Worm (Caenorhabditis elegans) whole organism, L1 larva: Measurements from ENCODE around the gene F12E12.1.
"Not testable (repeated sequence)": the region's sequence is repeated elsewhere in the genome, so short reads cannot be mapped to it uniquely, and the experiment has no call there.

Experiments used
- C16A3.4 ChIP-seq: fragments of 150-350 bp; optimal IDR thresholded peaks from 2 replicates; lab custom pipeline; 2014; ENCODE audit warnings: missing biosample characterization, missing genetic modification characterization
- Y116A8C.19 ChIP-seq: sonication (generic microtip); optimal IDR thresholded peaks from 2 replicates; lab custom pipeline; 2016; ENCODE audit warnings: missing compliant biosample characterization, missing genetic modification characterization, borderline replicate concordance
- aha-1 ChIP-seq: fragments of 150-350 bp; optimal IDR thresholded peaks from 2 replicates; lab custom pipeline; 2014; ENCODE audit warnings: missing biosample characterization, missing genetic modification characterization
- alr-1 ChIP-seq: fragments of 200-800 bp; sonication (Bioruptor generic); optimal IDR thresholded peaks from 2 replicates; lab custom pipeline; 2018; ENCODE audit warnings: borderline replicate concordance, mild to moderate bottlenecking, missing genetic modification characterization, missing compliant biosample characterization
- aly-2 ChIP-seq: fragments of 150-350 bp; optimal IDR thresholded peaks from 2 replicates; lab custom pipeline; 2014; ENCODE audit warnings: missing biosample characterization, missing genetic modification characterization
- ceh-8 ChIP-seq: fragments of 200-800 bp; sonication (Bioruptor generic); optimal IDR thresholded peaks from 2 replicates; lab custom pipeline; 2018; ENCODE audit warnings: mild to moderate bottlenecking, missing genetic modification characterization, moderate library complexity, missing compliant biosample characterization
- ceh-82 ChIP-seq, 3 experiments: fragments of 150-350 bp in 1 of 3; sonication (generic microtip) in 2 of 3; optimal IDR thresholded peaks; 2 replicates each; lab custom pipeline; 2014 to 2017; ENCODE audit warnings: missing biosample characterization in 3 of 3, missing genetic modification characterization in 3 of 3
- ceh-88 ChIP-seq: fragments of 200-800 bp; sonication (Bioruptor generic); IDR thresholded peaks from 2 replicates; pipeline ENCODE4 v1.3.6; 2022; ENCODE audit warnings: missing genetic modification characterization, missing compliant biosample characterization
- ces-1 ChIP-seq: fragments of 150-350 bp; optimal IDR thresholded peaks from 2 replicates; lab custom pipeline; 2014; ENCODE audit warnings: missing biosample characterization, missing genetic modification reagents, missing genetic modification characterization
- dsc-1 ChIP-seq: sonication (generic microtip); optimal IDR thresholded peaks from 2 replicates; lab custom pipeline; 2016; ENCODE audit warnings: mild to moderate bottlenecking, missing genetic modification characterization, missing compliant biosample characterization
- efl-3 ChIP-seq: fragments of 200-800 bp; sonication (Bioruptor generic); optimal IDR thresholded peaks from 2 replicates; lab custom pipeline; 2018; ENCODE audit warnings: mild to moderate bottlenecking, missing genetic modification characterization, missing compliant biosample characterization
- ets-5 ChIP-seq: fragments of 200-800 bp; sonication (Bioruptor generic); IDR thresholded peaks from 2 replicates; pipeline ENCODE4 v1.3.6; 2022; ENCODE audit warnings: missing genetic modification characterization, missing compliant biosample characterization
- fkh-10 ChIP-seq: sonication (generic microtip); optimal IDR thresholded peaks from 2 replicates; lab custom pipeline; 2017; ENCODE audit warnings: missing biosample characterization, missing genetic modification reagents, missing genetic modification characterization
- fkh-8 ChIP-seq: sonication (generic microtip); optimal IDR thresholded peaks from 2 replicates; lab custom pipeline; 2016; ENCODE audit warnings: mild to moderate bottlenecking, missing genetic modification characterization, missing compliant biosample characterization
- fos-1 ChIP-seq: fragments of 150-350 bp; optimal IDR thresholded peaks from 2 replicates; lab custom pipeline; 2014; ENCODE audit warnings: missing biosample characterization, missing genetic modification characterization
- irx-1 ChIP-seq: sonication (generic microtip); optimal IDR thresholded peaks from 2 replicates; lab custom pipeline; 2016; ENCODE audit warnings: missing genetic modification characterization, missing compliant biosample characterization
- jun-1 ChIP-seq: fragments of 150-350 bp; optimal IDR thresholded peaks from 2 replicates; lab custom pipeline; 2014; ENCODE audit warnings: missing biosample characterization, missing genetic modification reagents, missing genetic modification characterization
- lin-14 ChIP-seq: fragments of 200-800 bp; sonication (Bioruptor generic); optimal IDR thresholded peaks from 2 replicates; lab custom pipeline; 2018; ENCODE audit warnings: mild to moderate bottlenecking, missing genetic modification characterization, moderate library complexity, missing compliant biosample characterization
- lin-15B ChIP-seq: fragments of 150-350 bp; sonication (generic microtip); optimal IDR thresholded peaks from 3 replicates; lab custom pipeline; 2014; ENCODE audit warnings: missing biosample characterization, missing genetic modification characterization
- lin-35 ChIP-seq, 2 experiments: fragments of 150-350 bp; optimal IDR thresholded peaks; 2 replicates each; lab custom pipeline; 2014; ENCODE audit warnings: missing biosample characterization in 2 of 2, missing genetic modification characterization in 2 of 2, missing genetic modification reagents in 2 of 2
- lir-3 ChIP-seq: sonication (generic microtip); optimal IDR thresholded peaks from 2 replicates; lab custom pipeline; 2016; ENCODE audit warnings: mild to moderate bottlenecking, missing genetic modification characterization, moderate library complexity, missing compliant biosample characterization; ENCODE audit not compliant: poor library complexity
- lsy-2 ChIP-seq, 2 experiments: fragments of 150-350 bp; optimal IDR thresholded peaks; 2 replicates each; lab custom pipeline; 2014; ENCODE audit warnings: missing biosample characterization in 2 of 2, missing genetic modification characterization in 2 of 2
- mdl-1 ChIP-seq, 2 experiments: fragments of 150-350 bp; optimal IDR thresholded peaks; 2 replicates each; lab custom pipeline; 2014 to 2017; ENCODE audit warnings: missing biosample characterization in 2 of 2, missing genetic modification characterization in 2 of 2, inconsistent platforms in 1 of 2
- mef-2 ChIP-seq: fragments of 150-350 bp; optimal IDR thresholded peaks from 2 replicates; lab custom pipeline; 2014; ENCODE audit warnings: missing biosample characterization, missing genetic modification characterization
- mep-1 ChIP-seq: fragments of 150-350 bp; optimal IDR thresholded peaks from 2 replicates; lab custom pipeline; 2014; ENCODE audit warnings: missing biosample characterization, missing genetic modification characterization
- nhr-11 ChIP-seq: fragments of 150-350 bp; optimal IDR thresholded peaks from 2 replicates; lab custom pipeline; 2014; ENCODE audit warnings: missing biosample characterization, missing genetic modification characterization
- nhr-12 ChIP-seq: sonication (generic microtip); optimal IDR thresholded peaks from 2 replicates; lab custom pipeline; 2017; ENCODE audit warnings: missing biosample characterization, missing genetic modification characterization
- nhr-28 ChIP-seq: fragments of 150-350 bp; optimal IDR thresholded peaks from 2 replicates; lab custom pipeline; 2014; ENCODE audit warnings: missing biosample characterization, missing genetic modification characterization
- nhr-71 ChIP-seq: sonication (generic microtip); optimal IDR thresholded peaks from 2 replicates; lab custom pipeline; 2016; ENCODE audit warnings: mild to moderate bottlenecking, missing genetic modification characterization, moderate library complexity, missing compliant biosample characterization
- nhr-77 ChIP-seq: fragments of 150-350 bp; optimal IDR thresholded peaks from 2 replicates; lab custom pipeline; 2014; ENCODE audit warnings: missing biosample characterization, missing genetic modification characterization
- nhr-84 ChIP-seq: sonication (generic microtip); optimal IDR thresholded peaks from 2 replicates; lab custom pipeline; 2017; ENCODE audit warnings: missing biosample characterization, missing genetic modification characterization
- pqm-1 ChIP-seq: sonication (generic microtip); optimal IDR thresholded peaks from 3 replicates; lab custom pipeline; 2017; ENCODE audit warnings: missing biosample characterization, missing genetic modification characterization
- rnt-1 ChIP-seq: sonication (generic microtip); optimal IDR thresholded peaks from 2 replicates; lab custom pipeline; 2016; ENCODE audit warnings: mild to moderate bottlenecking, missing genetic modification characterization, moderate library complexity, missing compliant biosample characterization
- skn-1 ChIP-seq: fragments of 150-350 bp; optimal IDR thresholded peaks from 2 replicates; lab custom pipeline; 2014; ENCODE audit warnings: missing biosample characterization, missing genetic modification characterization
- snpc-4 ChIP-seq: fragments of 150-350 bp; optimal IDR thresholded peaks from 2 replicates; lab custom pipeline; 2014; ENCODE audit warnings: missing biosample characterization, missing genetic modification characterization
- sox-4 ChIP-seq: sonication (generic microtip); optimal IDR thresholded peaks from 2 replicates; lab custom pipeline; 2016; ENCODE audit warnings: missing genetic modification characterization, missing compliant biosample characterization
- sptf-1 ChIP-seq: fragments of 150-350 bp; optimal IDR thresholded peaks from 2 replicates; lab custom pipeline; 2014; ENCODE audit warnings: missing biosample characterization, missing genetic modification characterization
- swsn-7 ChIP-seq: sonication (generic microtip); optimal IDR thresholded peaks from 2 replicates; lab custom pipeline; 2016; ENCODE audit warnings: missing genetic modification characterization, missing compliant biosample characterization
- tlp-1 ChIP-seq: fragments of 150-350 bp; optimal IDR thresholded peaks from 2 replicates; lab custom pipeline; 2014; ENCODE audit warnings: missing biosample characterization, missing genetic modification characterization
- unc-130 ChIP-seq: fragments of 150-350 bp; optimal IDR thresholded peaks from 2 replicates; lab custom pipeline; 2017; ENCODE audit warnings: missing biosample characterization, missing genetic modification characterization, inconsistent platforms
- unc-30 ChIP-seq: sonication (generic microtip); optimal IDR thresholded peaks from 2 replicates; lab custom pipeline; 2017; ENCODE audit warnings: missing biosample characterization, missing genetic modification characterization
- unc-62 ChIP-seq: fragments of 150-350 bp; optimal IDR thresholded peaks from 2 replicates; lab custom pipeline; 2014; ENCODE audit warnings: missing biosample characterization, missing genetic modification reagents, missing genetic modification characterization
- unc-86 ChIP-seq: sonication (generic microtip); optimal IDR thresholded peaks from 2 replicates; lab custom pipeline; 2016; ENCODE audit warnings: missing genetic modification characterization, missing compliant biosample characterization

The F12E12.1 gene

DNA sequence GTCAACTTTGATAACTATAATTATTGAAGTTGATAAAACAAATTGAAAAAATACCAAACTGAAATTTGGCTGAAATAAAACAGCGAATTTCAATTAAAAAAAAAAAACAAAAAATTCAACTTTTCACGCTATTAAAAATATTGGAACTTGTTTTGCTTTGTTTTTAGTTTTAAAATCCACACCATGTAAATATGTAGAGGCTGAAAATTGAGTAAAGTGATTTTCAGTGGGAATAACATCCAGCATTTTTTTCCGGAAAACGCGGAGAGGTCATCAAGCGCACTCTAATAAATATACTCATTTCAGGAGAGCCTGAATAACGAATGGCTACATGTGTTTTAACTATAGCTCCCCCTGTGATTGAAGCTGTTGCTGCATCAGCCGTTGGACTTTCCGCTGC is 11.9 kb downstream of the F12E12.1 start, which contains the start of gene rcd-1:
Gene rcd-1, plus strand, starts transcription at position 301 of the 400 bp plus-strand sequence.
- no peak for TF ChIP-seq jun-1 (tag; lab: Kevin White, UChicago)
- no peak for TF ChIP-seq mef-2 (tag; lab: Kevin White, UChicago)
- TF ChIP-seq nhr-84 (tag; lab: Kevin White, UChicago) = no peak
- TF ChIP-seq lir-3 (tag; lab: Kevin White, UChicago) = no peak
- no peak for TF ChIP-seq rnt-1 (tag; lab: Kevin White, UChicago)
- no peak for TF ChIP-seq nhr-77
- no peak for TF ChIP-seq mep-1 (tag; lab: Kevin White, UChicago)
- TF ChIP-seq fkh-10 = no peak
- no peak for TF ChIP-seq ceh-88
- TF ChIP-seq aha-1 (tag; lab: Kevin White, UChicago) = no peak
- TF ChIP-seq lin-15B (tag; lab: Kevin White, UChicago) = no peak
- TF ChIP-seq unc-62 (GFP tag; lab: Kevin White, UChicago) = no peak

ce11 chrII:3757499-3757898 is 15.8 kb downstream of the F12E12.1 start, which contains the start of gene srx-111:
Gene srx-111, plus strand, starts transcription at chrII:3757799.
- TF ChIP-seq unc-130 (tag; lab: Kevin White, UChicago) = no peak
- no peak for TF ChIP-seq nhr-11 (tag; lab: Kevin White, UChicago)
- no peak for TF ChIP-seq mdl-1 (tag; optimal IDR thresholded peaks at IDR 0.05; lab: Kevin White, UChicago)
- TF ChIP-seq ces-1 (GFP tag; lab: Kevin White, UChicago) = no peak
- TF ChIP-seq ceh-82 (tag; optimal IDR thresholded peaks at IDR 0.05; lab: Kevin White, UChicago) = no peak
- TF ChIP-seq irx-1 (tag; lab: Kevin White, UChicago) = no peak
- TF ChIP-seq lin-14 (GFP tag; lab: Kevin White, UChicago) = no peak
- no peak for TF ChIP-seq C16A3.4 (tag; lab: Kevin White, UChicago)
- TF ChIP-seq nhr-12 (tag; lab: Kevin White, UChicago) = no peak
- no peak for TF ChIP-seq swsn-7
- TF ChIP-seq unc-86 = no peak
- TF ChIP-seq skn-1 = no peak
- no peak for TF ChIP-seq nhr-71 (tag; lab: Kevin White, UChicago)
- TF ChIP-seq ceh-88 = no peak
- no peak for TF ChIP-seq mef-2 (tag; lab: Kevin White, UChicago)
- TF ChIP-seq efl-3 = no peak

ce11 chrII:3759010-3759409 is 17.3 kb downstream of the F12E12.1 start, which contains the start of gene T24E12.12:
Gene T24E12.12, plus strand, starts transcription at chrII:3759290.
- TF ChIP-seq fkh-8 (tag; lab: Kevin White, UChicago) (peak; percentile 55), irx-1 (tag; lab: Kevin White, UChicago) (no peak), Y116A8C.19 (tag; lab: Kevin White, UChicago) (no peak), nhr-71 (tag; lab: Kevin White, UChicago) (peak; percentile 52)
- TF ChIP-seq, all 84 proteins: peak for 2

DNA sequence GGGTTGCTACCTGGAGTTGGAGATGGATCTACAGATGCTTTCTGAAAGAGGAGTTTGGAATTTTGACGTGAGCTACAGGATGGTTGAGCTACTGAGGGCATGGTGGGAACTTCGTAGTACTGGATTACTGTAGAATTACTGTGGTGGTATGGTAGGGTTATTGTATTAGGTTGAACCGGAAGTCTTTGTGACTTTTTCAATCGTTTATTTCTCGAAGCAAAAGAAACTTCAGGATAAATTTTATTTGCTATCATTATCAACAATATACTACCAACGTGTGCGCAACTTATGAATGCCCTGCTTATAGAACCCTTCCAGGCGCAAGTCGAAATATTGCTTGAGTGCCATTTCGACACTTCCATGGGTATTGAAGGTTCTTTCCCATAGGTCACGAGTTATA is 19.9 kb downstream of the F12E12.1 start, which contains the start of gene T24E12.6:
Gene T24E12.6, minus strand, starts transcription at position 101 of the 400 bp plus-strand sequence.
- TF ChIP-seq lin-35 (GFP tag; optimal IDR thresholded peaks at IDR 0.05; lab: Kevin White, UChicago); pqm-1 (tag; lab: Kevin White, UChicago); ceh-8 (GFP tag; lab: Kevin White, UChicago): not testable (repeated sequence)
- TF ChIP-seq, all 84 proteins: peak for 0; not testable (repeated sequence) for 84

DNA sequence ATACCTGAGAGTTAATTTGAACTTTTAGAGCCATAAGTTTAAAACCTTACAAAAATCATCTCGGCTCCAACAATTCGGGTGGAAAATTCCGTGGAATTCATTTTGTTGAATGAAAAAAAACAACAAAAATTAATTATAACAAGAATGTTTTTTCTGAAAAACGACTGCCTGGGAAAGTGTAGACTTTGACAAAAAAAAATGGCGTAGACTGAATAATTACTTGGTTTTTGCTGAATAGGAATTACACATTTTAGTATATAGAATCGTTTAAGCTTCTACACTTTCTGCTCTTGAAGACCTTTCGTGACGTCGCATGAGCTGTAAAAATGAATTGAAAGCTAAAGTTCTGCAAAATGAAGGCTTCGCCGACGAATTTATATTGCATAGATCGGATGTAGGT is 22.8 kb downstream of the F12E12.1 start, which contains the start of gene srx-112:
Gene srx-112, minus strand, starts transcription at position 101 of the 400 bp plus-strand sequence.
- TF ChIP-seq ceh-8 (GFP tag; lab: Kevin White, UChicago) (no peak), fos-1 (tag; lab: Kevin White, UChicago) (no peak), sptf-1 (tag; lab: Kevin White, UChicago) (no peak), fkh-8 (tag; lab: Kevin White, UChicago) (no peak), tlp-1 (tag; lab: Kevin White, UChicago) (no peak), rnt-1 (tag; lab: Kevin White, UChicago) (no peak), ceh-88 (no peak), unc-30 (tag; lab: Kevin White, UChicago) (no peak), unc-62 (GFP tag; lab: Kevin White, UChicago) (no peak), sox-4 (tag; lab: Kevin White, UChicago) (no peak), nhr-28 (tag; lab: Kevin White, UChicago) (no peak), snpc-4 (no peak), ets-5 (GFP tag; lab: Robert Waterston, UW) (no peak), irx-1 (tag; lab: Kevin White, UChicago) (no peak), aly-2 (no peak), lir-3 (tag; lab: Kevin White, UChicago) (no peak), lsy-2 (tag; optimal IDR thresholded peaks at IDR 0.05; lab: Kevin White, UChicago) (no peak), dsc-1 (no peak), alr-1 (no peak)
- TF ChIP-seq, all 84 proteins: peak for 0
